In genomic region chrV:7465509-7465908, ce11 we compare ENCODE assay signal across 5 worm cellular contexts.
TF ChIP-seq lines count a peak whose summit lies in the region.

Gene F25E5.1 (plus strand): TSS chrV:7465884.

TF ChIP-seq in whole organism, L1 larva, 84 proteins besides CTCF, POLR2A, EP300 and RAD21 (continues in another document):
- TF ChIP-seq vab-15 (tag; optimal IDR thresholded peaks at IDR 0.05; lab: Kevin White, UChicago) (no peak), dpl-1 (GFP tag; optimal IDR thresholded peaks at IDR 0.05; lab: Kevin White, UChicago) (peak; percentile 49 to 72 (median 63)), fos-1 (tag; optimal IDR thresholded peaks at IDR 0.05; lab: Kevin White, UChicago) (no peak), lin-14 (GFP tag; optimal IDR thresholded peaks at IDR 0.05; lab: Kevin White, UChicago) (peak; percentile 93), snu-23 (GFP tag; optimal IDR thresholded peaks at IDR 0.05; lab: Kevin White, UChicago) (peak; percentile 76), C04F5.9 (tag; optimal IDR thresholded peaks at IDR 0.05; lab: Kevin White, UChicago) (no peak), unc-30 (tag; optimal IDR thresholded peaks at IDR 0.05; lab: Kevin White, UChicago) (no peak), hlh-4 (tag; optimal IDR thresholded peaks at IDR 0.05; lab: Kevin White, UChicago) (no peak), xbp-1 (tag; optimal IDR thresholded peaks at IDR 0.05; lab: Kevin White, UChicago) (peak; percentile 59), jun-1 (tag; optimal IDR thresholded peaks at IDR 0.05; lab: Kevin White, UChicago) (peak; percentile 2), lin-15B (tag; optimal IDR thresholded peaks at IDR 0.05; lab: Kevin White, UChicago) (peak; percentile 31), fkh-4 (tag; optimal IDR thresholded peaks at IDR 0.05; lab: Kevin White, UChicago; ENCODE audit: borderline replicate concordance) (peak; percentile 30), efl-1 (optimal IDR thresholded peaks at IDR 0.05; lab: Kevin White, UChicago) (peak; percentile 79 to 81), efl-1 (GFP tag; optimal IDR thresholded peaks at IDR 0.05 in 1 of 2; lab: Kevin White, UChicago) (peak; percentile 73 to 93), nhr-28 (tag; optimal IDR thresholded peaks at IDR 0.05; lab: Kevin White, UChicago) (no peak), pax-3 (tag; optimal IDR thresholded peaks at IDR 0.05; lab: Kevin White, UChicago) (no peak), aly-2 (tag; optimal IDR thresholded peaks at IDR 0.05; lab: Kevin White, UChicago) (no peak), mep-1 (tag; optimal IDR thresholded peaks at IDR 0.05; lab: Kevin White, UChicago) (peak; percentile 87)

TF ChIP-seq in whole organism, L3 larva, 47 proteins besides CTCF, POLR2A, EP300 and RAD21 (continues in another document):
- TF ChIP-seq ZK546.5 (tag; optimal IDR thresholded peaks at IDR 0.05; lab: Kevin White, UChicago) (no peak), fkh-2 (tag; optimal IDR thresholded peaks at IDR 0.05; lab: Kevin White, UChicago) (no peak), ceh-16 (tag; optimal IDR thresholded peaks at IDR 0.05; lab: Kevin White, UChicago) (no peak), pha-4 (tag; optimal IDR thresholded peaks at IDR 0.05; lab: Kevin White, UChicago) (no peak), lin-15B (tag; optimal IDR thresholded peaks at IDR 0.05; lab: Kevin White, UChicago) (peak; percentile 77), jun-1 (tag; optimal IDR thresholded peaks at IDR 0.05; lab: Kevin White, UChicago) (no peak), nhr-43 (tag; optimal IDR thresholded peaks at IDR 0.05; lab: Kevin White, UChicago; ENCODE audit: poor library complexity, severe bottlenecking) (peak; percentile 57), nhr-12 (tag; optimal IDR thresholded peaks at IDR 0.05; lab: Kevin White, UChicago) (no peak), nhr-28 (tag; optimal IDR thresholded peaks at IDR 0.05; lab: Kevin White, UChicago) (no peak), fkh-10 (GFP tag; optimal IDR thresholded peaks at IDR 0.05; lab: Kevin White, UChicago) (no peak), unc-39 (tag; optimal IDR thresholded peaks at IDR 0.05; lab: Kevin White, UChicago) (no peak), nfya-1 (tag; optimal IDR thresholded peaks at IDR 0.05; lab: Kevin White, UChicago; ENCODE audit: insufficient read depth) (peak; percentile 71), snpc-4 (tag; optimal IDR thresholded peaks at IDR 0.05; lab: Kevin White, UChicago) (peak; percentile 76), egl-27 (tag; optimal IDR thresholded peaks at IDR 0.05; lab: Kevin White, UChicago) (no peak), nhr-76 (tag; optimal IDR thresholded peaks at IDR 0.05; lab: Kevin White, UChicago) (no peak), pqm-1 (tag; optimal IDR thresholded peaks at IDR 0.05; lab: Kevin White, UChicago) (peak; percentile 39), ztf-11 (tag; optimal IDR thresholded peaks at IDR 0.05; lab: Kevin White, UChicago) (no peak), hmg-11 (tag; optimal IDR thresholded peaks at IDR 0.05; lab: Kevin White, UChicago) (peak; percentile 80), ceh-28 (tag; optimal IDR thresholded peaks at IDR 0.05; lab: Kevin White, UChicago) (no peak)

TF ChIP-seq in whole organism, early embryonic, 17 proteins besides CTCF, POLR2A, EP300 and RAD21:
- peak; percentile 3 for TF ChIP-seq aly-1 (tag; optimal IDR thresholded peaks at IDR 0.05; lab: Kevin White, UChicago)
- TF ChIP-seq F13C5.2 (tag; optimal IDR thresholded peaks at IDR 0.05; lab: Kevin White, UChicago): peak; percentile 47
- TF ChIP-seq flt-1 (GFP tag; IDR thresholded peaks at IDR 0.05; lab: Robert Waterston, UW): no peak
- TF ChIP-seq tbx-37 (GFP tag; conservative IDR thresholded peaks at IDR 0.05; lab: Robert Waterston, UW): peak; percentile 62; the same call in 1 of the 2 replicates

TF ChIP-seq in whole organism, midembryonic, 9 proteins besides CTCF, POLR2A, EP300 and RAD21:
- TF ChIP-seq cog-1 (tag; optimal IDR thresholded peaks at IDR 0.05; lab: Kevin White, UChicago): peak; percentile 27
- TF ChIP-seq ztf-23 (GFP tag; IDR thresholded peaks at IDR 0.05; lab: Robert Waterston, UW): 0 out of 2 replicates have a peak, but pooled peaks have one; percentile 57
- no peak for TF ChIP-seq ztf-29 (GFP tag; IDR thresholded peaks at IDR 0.05; lab: Robert Waterston, UW)

TF ChIP-seq in whole organism, young adult, 124 proteins besides CTCF, POLR2A, EP300 and RAD21 (continues in another document):
- no peak for TF ChIP-seq lin-26 (GFP tag; IDR thresholded peaks at IDR 0.05; lab: Robert Waterston, UW)
- TF ChIP-seq lag-1 (GFP tag; IDR thresholded peaks at IDR 0.05; lab: Robert Waterston, UW): no peak
- no peak for TF ChIP-seq F23B12.7 (tag; optimal IDR thresholded peaks at IDR 0.05; lab: Kevin White, UChicago; ENCODE audit: insufficient read depth)
- TF ChIP-seq fkh-3 (tag; optimal IDR thresholded peaks at IDR 0.05; lab: Kevin White, UChicago): no peak
- no peak for TF ChIP-seq nhr-90 (tag; optimal IDR thresholded peaks at IDR 0.05; lab: Kevin White, UChicago)
- 0 out of 2 replicates have a peak, but pooled peaks have one; percentile 34 for TF ChIP-seq egrh-3 (GFP tag; IDR thresholded peaks at IDR 0.05; lab: Robert Waterston, UW)
- no peak for TF ChIP-seq attf-6 (GFP tag; IDR thresholded peaks at IDR 0.05; lab: Robert Waterston, UW)
- TF ChIP-seq ceh-79 (tag; optimal IDR thresholded peaks at IDR 0.05; lab: Kevin White, UChicago): no peak
- no peak for TF ChIP-seq cebp-2 (GFP tag; IDR thresholded peaks at IDR 0.05; lab: Robert Waterston, UW)
- TF ChIP-seq ztf-18 (tag; optimal IDR thresholded peaks at IDR 0.05; lab: Kevin White, UChicago): peak; percentile 49
- no peak for TF ChIP-seq hsf-1 (GFP tag; IDR thresholded peaks at IDR 0.05; lab: Robert Waterston, UW)
- TF ChIP-seq ama-1 (optimal IDR thresholded peaks at IDR 0.05; lab: Kevin White, UChicago): no peak
- no peak for TF ChIP-seq ama-1 (GFP tag; optimal IDR thresholded peaks at IDR 0.05; lab: Kevin White, UChicago)
- peak; percentile 69 for TF ChIP-seq hmg-1.2 (GFP tag; IDR thresholded peaks at IDR 0.05; lab: Robert Waterston, UW)
- 0 out of 2 replicates have a peak, but pooled peaks have one; percentile 27 for TF ChIP-seq ceh-100 (GFP tag; IDR thresholded peaks at IDR 0.05; lab: Robert Waterston, UW)
- no peak for TF ChIP-seq B0019.2 (GFP tag; conservative IDR thresholded peaks at IDR 0.05; lab: Robert Waterston, UW)
- TF ChIP-seq nhr-80 (tag; optimal IDR thresholded peaks at IDR 0.05; lab: Kevin White, UChicago): peak; percentile 60
- no peak for TF ChIP-seq F37B4.10 (GFP tag; IDR thresholded peaks at IDR 0.05; lab: Robert Waterston, UW)
- TF ChIP-seq athp-1 (tag; optimal IDR thresholded peaks at IDR 0.05; lab: Kevin White, UChicago): peak; percentile 61
- no peak for TF ChIP-seq B0336.3 (GFP tag; IDR thresholded peaks at IDR 0.05; lab: Robert Waterston, UW)
- peak; percentile 91 for TF ChIP-seq attf-5 (GFP tag; optimal IDR thresholded peaks at IDR 0.05; lab: Kevin White, UChicago)
- peak; percentile 15 for TF ChIP-seq xnd-1 (tag; optimal IDR thresholded peaks at IDR 0.05; lab: Kevin White, UChicago)
- TF ChIP-seq ekl-4 (GFP tag; IDR thresholded peaks at IDR 0.05; lab: Robert Waterston, UW): 0 out of 2 replicates have a peak, but pooled peaks have one; percentile 27
- TF ChIP-seq repo-1 (tag; optimal IDR thresholded peaks at IDR 0.05; lab: Kevin White, UChicago): no peak
- TF ChIP-seq F10E7.11 (tag; optimal IDR thresholded peaks at IDR 0.05; lab: Kevin White, UChicago): no peak
- 0 out of 2 replicates have a peak, but pooled peaks have one; percentile 24 for TF ChIP-seq hmg-20 (GFP tag; IDR thresholded peaks at IDR 0.05; lab: Robert Waterston, UW)
- no peak for TF ChIP-seq hlh-26 (GFP tag; conservative IDR thresholded peaks at IDR 0.05; lab: Robert Waterston, UW)
- no peak for TF ChIP-seq nhr-27 (tag; optimal IDR thresholded peaks at IDR 0.05; lab: Kevin White, UChicago)
- no peak for TF ChIP-seq sptf-2 (GFP tag; optimal IDR thresholded peaks at IDR 0.05; lab: Kevin White, UChicago)
- no peak for TF ChIP-seq akir-1 (GFP tag; optimal IDR thresholded peaks at IDR 0.05; lab: Kevin White, UChicago)
- no peak for TF ChIP-seq dpff-1 (tag; optimal IDR thresholded peaks at IDR 0.05; lab: Kevin White, UChicago)
- no peak for TF ChIP-seq ztf-3 (GFP tag; optimal IDR thresholded peaks at IDR 0.05; lab: Kevin White, UChicago)
- no peak for TF ChIP-seq mel-28 (tag; optimal IDR thresholded peaks at IDR 0.05; lab: Kevin White, UChicago; ENCODE audit: borderline replicate concordance)
- TF ChIP-seq nfya-1 (tag; optimal IDR thresholded peaks at IDR 0.05; lab: Kevin White, UChicago; ENCODE audit: borderline replicate concordance, insufficient read depth): no peak
- TF ChIP-seq sea-2 (GFP tag; IDR thresholded peaks at IDR 0.05; lab: Robert Waterston, UW): no peak
- 0 out of 2 replicates have a peak, but pooled peaks have one; percentile 67 for TF ChIP-seq bed-2 (GFP tag; IDR thresholded peaks at IDR 0.05; lab: Robert Waterston, UW)
- no peak for TF ChIP-seq let-526 (GFP tag; IDR thresholded peaks at IDR 0.05; lab: Robert Waterston, UW)
- peak; percentile 50 for TF ChIP-seq ZK185.1 (tag; optimal IDR thresholded peaks at IDR 0.05; lab: Kevin White, UChicago; ENCODE audit: poor library complexity, severe bottlenecking)
- no peak for TF ChIP-seq snpc-3.4 (tag; optimal IDR thresholded peaks at IDR 0.05; lab: Kevin White, UChicago)
- TF ChIP-seq ceh-40 (GFP tag; IDR thresholded peaks at IDR 0.05; lab: Robert Waterston, UW): no peak
- no peak for TF ChIP-seq ztf-6 (GFP tag; IDR thresholded peaks at IDR 0.05; lab: Robert Waterston, UW)
- TF ChIP-seq dox-1 (GFP tag; IDR thresholded peaks at IDR 0.05; lab: Robert Waterston, UW): no peak; the same call in 1 of the 2 replicates
- TF ChIP-seq zim-3 (tag; optimal IDR thresholded peaks at IDR 0.05; lab: Kevin White, UChicago): no peak
- TF ChIP-seq gei-17 (GFP tag; optimal IDR thresholded peaks at IDR 0.05; lab: Kevin White, UChicago): no peak
- TF ChIP-seq snpc-4 (GFP tag; optimal IDR thresholded peaks at IDR 0.05; lab: Kevin White, UChicago): no peak
- TF ChIP-seq snpc-4 (tag; optimal IDR thresholded peaks at IDR 0.05; lab: Kevin White, UChicago): peak in 1 of 4 experiments; percentile 43
- no peak for TF ChIP-seq pha-4 (tag; optimal IDR thresholded peaks at IDR 0.05; lab: Kevin White, UChicago)
- no peak for TF ChIP-seq lir-1 (GFP tag; conservative IDR thresholded peaks at IDR 0.05; lab: Robert Waterston, UW)
- no peak for TF ChIP-seq ztf-25 (GFP tag; IDR thresholded peaks at IDR 0.05; lab: Robert Waterston, UW)
- TF ChIP-seq pbrm-1 (GFP tag; IDR thresholded peaks at IDR 0.05; lab: Robert Waterston, UW): peak; percentile 68; the same call in 1 of the 2 replicates
- TF ChIP-seq lin-40 (tag; optimal IDR thresholded peaks at IDR 0.05; lab: Kevin White, UChicago): no peak
- no peak for TF ChIP-seq D2030.7 (GFP tag; IDR thresholded peaks at IDR 0.05; lab: Robert Waterston, UW)

Comparison
In these comparisons a context has a peak if more than half of its experiments do, and no peak if none do; other contexts are left out.
1. Of the 8 proteins assayed by ChIP-seq in both whole organism, young adult and whole organism, L1 larva: peak only in whole organism, young adult: none; only in whole organism, L1 larva: dpl-1, lin-35 and nhr-90; in both: efl-1; in neither: 3; mixed calls (peak in some experiments, not most) for 1.